Fruit fly (Drosophila melanogaster): Measurements from ENCODE around the gene PCNA2.

PCNA2 gene

DNA sequence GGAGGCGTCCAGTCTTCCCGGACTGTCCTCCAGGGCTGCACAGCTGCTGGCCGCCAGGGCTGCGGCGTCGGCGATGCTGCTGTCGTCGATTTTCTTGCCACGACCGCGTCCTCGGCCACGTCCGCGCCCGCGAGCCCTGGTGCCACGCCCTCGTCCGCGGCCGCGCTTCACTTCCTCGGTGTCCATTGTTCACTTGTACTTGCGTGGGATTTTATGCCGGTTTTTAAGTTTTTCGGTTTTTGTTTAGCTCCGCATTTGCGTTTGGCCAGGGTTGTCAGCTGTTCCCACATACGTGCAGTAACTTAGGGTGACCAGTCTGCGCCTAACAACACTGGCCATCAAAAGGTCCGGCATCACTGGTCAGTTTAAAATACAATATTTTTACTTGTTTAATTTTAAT, 1.6 kb downstream of the PCNA2 start, which contains the start of gene Hakai (continued):
- TF ChIP-seq CG6276 (GFP tag; optimal IDR thresholded peaks at IDR 0.05), result no peak
- TF ChIP-seq cyc (GFP tag; optimal IDR thresholded peaks at IDR 0.05), result peak; percentile 64
- TF ChIP-seq CG10631 (GFP tag; optimal IDR thresholded peaks at IDR 0.05), result peak; percentile 39
- TF ChIP-seq CG8632 (GFP tag; optimal IDR thresholded peaks at IDR 0.05), result no peak
- TF ChIP-seq net (GFP tag; optimal IDR thresholded peaks at IDR 0.05), result peak; percentile 34
- TF ChIP-seq OdsH (GFP tag; optimal IDR thresholded peaks at IDR 0.05), result peak; percentile 50
- no peak for TF ChIP-seq CG10669 (GFP tag; optimal IDR thresholded peaks at IDR 0.05)
- TF ChIP-seq salr (GFP tag; optimal IDR thresholded peaks at IDR 0.05), result no peak
- TF ChIP-seq CG34406 (GFP tag; optimal IDR thresholded peaks at IDR 0.05), result peak; percentile 30
- no peak for TF ChIP-seq CG4318 (GFP tag; optimal IDR thresholded peaks at IDR 0.05)
- TF ChIP-seq svp (GFP tag), result no peak
- TF ChIP-seq fd59A (GFP tag; optimal IDR thresholded peaks at IDR 0.05), result no peak
- no peak for TF ChIP-seq Gug (GFP tag; IDR thresholded peaks at IDR 0.05)
- TF ChIP-seq Sox15 (GFP tag; optimal IDR thresholded peaks at IDR 0.05), result peak; percentile 5
- TF ChIP-seq CG16779 (tag; optimal IDR thresholded peaks at IDR 0.05), result no peak
- peak; percentile 29 for TF ChIP-seq pdm3 (GFP tag; optimal IDR thresholded peaks at IDR 0.05)
- TF ChIP-seq CG3032 (tag; optimal IDR thresholded peaks at IDR 0.05), result peak; percentile 36
- peak; percentile 6 for TF ChIP-seq CG1621 (tag; optimal IDR thresholded peaks at IDR 0.05)
- no peak for TF ChIP-seq vri (GFP tag; optimal IDR thresholded peaks at IDR 0.05)

DNA sequence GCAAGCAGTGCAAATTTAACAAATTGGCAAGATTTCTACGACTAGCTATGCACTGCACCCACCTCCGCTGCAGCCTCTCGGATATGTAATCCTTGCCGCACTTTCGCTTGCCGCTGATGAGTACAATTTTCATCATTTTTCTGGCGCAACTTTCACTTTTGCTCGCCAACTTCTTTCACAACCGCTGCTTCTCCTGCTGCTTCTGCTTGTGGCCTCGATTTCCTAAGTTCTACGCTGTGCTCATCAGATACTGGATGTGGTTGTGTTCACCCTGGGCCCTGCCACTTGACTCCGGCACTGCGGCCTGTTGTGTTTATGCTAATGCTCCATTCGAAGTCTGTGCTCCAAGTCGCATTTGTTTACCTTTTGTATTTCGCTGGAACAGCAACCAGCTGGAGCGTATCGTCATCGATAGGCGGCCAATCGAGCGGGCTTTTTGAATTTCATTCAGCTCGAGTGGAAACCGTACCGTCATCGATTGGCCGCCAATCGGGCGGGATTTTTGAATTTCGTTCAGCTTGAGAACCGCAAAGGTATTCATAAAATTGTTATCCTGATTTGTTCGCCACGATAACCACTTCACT, 3.7 kb downstream of the PCNA2 start, which contains the start of gene Pmvk:
TSS of gene Pmvk (minus strand) at position 357 of the 584 bp plus-strand sequence.
- TF ChIP-seq fkh (GFP tag; optimal IDR thresholded peaks at IDR 0.05) (peak; percentile 88), CG15336 (GFP tag; IDR thresholded peaks at IDR 0.05) (0 out of 2 replicates have a peak, but pooled peaks have one; percentile 14), Blimp-1 (GFP tag; optimal IDR thresholded peaks at IDR 0.05) (peak; percentile 98), CG6854 (GFP tag; optimal IDR thresholded peaks at IDR 0.05) (peak; percentile 26), achi (GFP tag; optimal IDR thresholded peaks at IDR 0.05) (no peak)

DNA sequence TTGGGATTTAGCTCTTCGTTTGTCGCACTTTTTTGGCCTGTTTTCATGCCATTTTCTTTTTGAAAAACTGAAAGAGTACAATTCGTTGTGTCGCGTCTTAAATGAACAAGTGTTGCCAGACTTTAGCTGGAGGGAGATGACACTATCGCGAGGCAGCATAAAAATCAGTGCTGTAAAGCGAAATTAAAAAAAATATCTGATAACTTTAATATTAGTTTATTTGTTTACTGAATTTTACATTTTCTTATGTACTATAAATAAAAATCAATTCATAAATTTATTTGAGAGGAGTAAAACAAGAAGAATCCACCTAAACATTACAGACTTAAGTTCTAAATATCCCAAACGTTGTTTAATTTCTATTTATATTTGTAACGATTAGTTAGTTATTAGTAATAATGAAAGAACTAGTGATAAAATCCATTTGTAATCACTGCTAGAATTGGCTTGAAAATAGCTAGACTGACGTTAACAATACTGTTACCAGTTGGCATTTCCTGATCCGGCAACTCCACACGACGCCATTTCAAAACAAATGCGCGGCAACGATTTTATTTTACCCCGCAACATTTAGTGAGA, 6.5 kb downstream of the PCNA2 start, which contains the start of the genes spi and msb1l:
TSS of gene spi (minus strand) at position 129 of the 579 bp plus-strand sequence.
TSS of gene msb1l (plus strand) at position 515 of the 579 bp plus-strand sequence.
- peak; percentile 50 for TF ChIP-seq OdsH (GFP tag; optimal IDR thresholded peaks at IDR 0.05)
- peak; percentile 12 for TF ChIP-seq achi (GFP tag; optimal IDR thresholded peaks at IDR 0.05)
- TF ChIP-seq CG8319 (GFP tag; optimal IDR thresholded peaks at IDR 0.05), result peak; percentile 16
- TF ChIP-seq CG9139 (GFP tag; optimal IDR thresholded peaks at IDR 0.05), result no peak
- TF ChIP-seq cyc (GFP tag; optimal IDR thresholded peaks at IDR 0.05), result peak; percentile 48
- TF ChIP-seq acj6 (GFP tag; optimal IDR thresholded peaks at IDR 0.05), result peak; percentile 41
- no peak for TF ChIP-seq CG8119 (GFP tag; IDR thresholded peaks at IDR 0.05)
- TF ChIP-seq CG3032 (tag; optimal IDR thresholded peaks at IDR 0.05), result peak; percentile 57
- 0 out of 3 replicates have a peak, but pooled peaks have one; percentile 2 for TF ChIP-seq eg (GFP tag; IDR thresholded peaks at IDR 0.05)
- peak; percentile 12 for TF ChIP-seq CG31627 (GFP tag; optimal IDR thresholded peaks at IDR 0.05)
- no peak for TF ChIP-seq CG34406 (GFP tag; optimal IDR thresholded peaks at IDR 0.05)
- peak; percentile 15 for TF ChIP-seq CG3919 (GFP tag; optimal IDR thresholded peaks at IDR 0.05)
- TF ChIP-seq CG6808 (GFP tag; optimal IDR thresholded peaks at IDR 0.05), result no peak
- TF ChIP-seq spab (GFP tag; optimal IDR thresholded peaks at IDR 0.05), result no peak
- TF ChIP-seq esn (GFP tag; optimal IDR thresholded peaks at IDR 0.05), result peak; percentile 55
- no peak for TF ChIP-seq CG6854 (GFP tag; optimal IDR thresholded peaks at IDR 0.05)
- no peak for TF ChIP-seq net (GFP tag; optimal IDR thresholded peaks at IDR 0.05)
- TF ChIP-seq fkh (GFP tag; optimal IDR thresholded peaks at IDR 0.05), result no peak
- peak; percentile 5 for TF ChIP-seq CG11902 (GFP tag; optimal IDR thresholded peaks at IDR 0.05)
- peak; percentile 42 for TF ChIP-seq pdm3 (GFP tag; optimal IDR thresholded peaks at IDR 0.05)
- TF ChIP-seq Hr4 (GFP tag; optimal IDR thresholded peaks at IDR 0.05), result peak; percentile 27
- TF ChIP-seq Eip78C (GFP tag), result peak; percentile 58
- TF ChIP-seq CG1621 (tag; optimal IDR thresholded peaks at IDR 0.05), result no peak
- peak; percentile 21 for TF ChIP-seq Sox15 (GFP tag; optimal IDR thresholded peaks at IDR 0.05)
- peak; percentile 9 for TF ChIP-seq Hr39 (GFP tag; optimal IDR thresholded peaks at IDR 0.05)
- peak; percentile 45 for TF ChIP-seq Smox (GFP tag; optimal IDR thresholded peaks at IDR 0.05)
- TF ChIP-seq CG10631 (GFP tag; optimal IDR thresholded peaks at IDR 0.05), result peak; percentile 66
- peak; percentile 25 for TF ChIP-seq Met (GFP tag; optimal IDR thresholded peaks at IDR 0.05)
- TF ChIP-seq topi (GFP tag; optimal IDR thresholded peaks at IDR 0.05), result peak; percentile 12
- peak; percentile 14 for TF ChIP-seq Blimp-1 (GFP tag; optimal IDR thresholded peaks at IDR 0.05)
- TF ChIP-seq lz (GFP tag; optimal IDR thresholded peaks at IDR 0.05), result peak; percentile 33
- TF ChIP-seq Sox14 (GFP tag; optimal IDR thresholded peaks at IDR 0.05), result peak; percentile 1

Measured in whole organism, prepupa.